Fruit fly (Drosophila melanogaster): ENCODE measurements around the gene CG9231.

Gene CG9231

DNA sequence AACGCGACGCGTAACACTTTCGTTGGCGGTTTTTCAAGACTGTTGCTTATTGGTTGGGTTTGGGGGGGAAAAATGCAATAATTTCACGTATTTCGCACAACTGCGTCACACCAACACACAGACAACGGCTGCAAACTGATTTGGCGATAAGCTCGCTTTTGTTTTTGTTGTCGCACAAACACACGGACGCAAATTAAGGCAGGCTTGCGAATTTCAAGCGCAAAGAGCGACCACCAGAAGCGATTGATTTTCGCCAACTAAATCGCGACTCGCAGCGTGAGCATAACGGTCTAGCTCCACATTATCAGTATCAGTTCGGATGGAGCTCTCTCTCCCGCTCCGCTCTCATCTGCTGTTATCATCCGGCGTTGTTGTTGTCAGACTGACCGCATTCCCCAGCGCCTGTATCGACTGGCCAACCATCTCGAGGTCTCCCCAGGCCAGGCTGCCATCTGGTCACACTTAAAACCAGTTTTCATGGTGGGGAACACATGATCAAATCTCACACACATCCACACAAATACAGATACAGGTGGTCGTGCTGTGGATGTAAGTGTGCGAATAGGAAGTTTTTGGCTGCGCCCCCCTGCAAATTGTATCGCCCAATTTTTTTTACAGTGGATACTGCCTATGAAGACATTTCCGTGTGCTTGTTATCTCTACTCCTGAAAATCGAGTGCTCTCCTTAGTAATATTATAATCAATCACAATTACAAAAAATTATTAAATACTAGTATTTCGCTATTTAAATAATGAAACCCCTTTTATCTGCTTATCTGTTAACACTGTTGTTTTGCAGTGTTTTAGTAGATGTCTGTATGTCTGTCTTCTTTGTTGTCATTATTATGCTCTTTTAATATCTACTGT lies 47.2 kb upstream of the CG9231 start (continued):
- peak; percentile 10 for TF ChIP-seq CG7987 (GFP tag; optimal IDR thresholded peaks at IDR 0.05)
- peak; percentile 61; the same call in 2 of the 3 replicates for TF ChIP-seq Aef1 (GFP tag; IDR thresholded peaks at IDR 0.05)
- TF ChIP-seq crp (GFP tag; optimal IDR thresholded peaks at IDR 0.05), result peak in 1 of 2 experiments; percentile 33
- peak; percentile 45 for TF ChIP-seq CG16815 (GFP tag; optimal IDR thresholded peaks at IDR 0.05)
- TF ChIP-seq Dll (GFP tag; IDR thresholded peaks at IDR 0.05; ENCODE audit: partially characterized antibody), result no peak; the same call in 3 of the 4 replicates
- peak; percentile 57; the same call in 1 of the 2 replicates for TF ChIP-seq Adf1 (GFP tag; IDR thresholded peaks at IDR 0.05)
- TF ChIP-seq toy (GFP tag; IDR thresholded peaks at IDR 0.05), result peak; percentile 26; the same call in 1 of the 2 replicates
- peak; percentile 3 for TF ChIP-seq Ssrp (tag; optimal IDR thresholded peaks at IDR 0.05)
- peak; percentile 67 for TF ChIP-seq CG15269 (tag; optimal IDR thresholded peaks at IDR 0.05)
- TF ChIP-seq CG13775 (GFP tag; optimal IDR thresholded peaks at IDR 0.05), result peak; percentile 54
- peak; percentile 17 for TF ChIP-seq oc (tag; optimal IDR thresholded peaks at IDR 0.05)
- no peak for TF ChIP-seq CG14860 (GFP tag; IDR thresholded peaks at IDR 0.05; ENCODE audit: partially characterized antibody)
- 0 out of 3 replicates have a peak, but pooled peaks have one; percentile 10 for TF ChIP-seq CG11093 (GFP tag; IDR thresholded peaks at IDR 0.05)
- no peak for TF ChIP-seq CG11723 (GFP tag; optimal IDR thresholded peaks at IDR 0.05)
- TF ChIP-seq CG3838 (GFP tag; optimal IDR thresholded peaks at IDR 0.05), result peak; percentile 7
- no peak for TF ChIP-seq Elba2 (GFP tag; optimal IDR thresholded peaks at IDR 0.05)
- TF ChIP-seq Sox102F (GFP tag; optimal IDR thresholded peaks at IDR 0.05), result peak; percentile 56
- no peak for TF ChIP-seq kay (GFP tag; optimal IDR thresholded peaks at IDR 0.05)
- peak; percentile 60 for TF ChIP-seq Xbp1 (GFP tag; optimal IDR thresholded peaks at IDR 0.05)
- peak; percentile 34; the same call in 1 of the 2 replicates for TF ChIP-seq CG32772 (GFP tag; IDR thresholded peaks at IDR 0.05)
- peak in 1 of 2 experiments; percentile 66 for TF ChIP-seq eve (GFP tag; optimal IDR thresholded peaks at IDR 0.05)
- TF ChIP-seq CG1647 (GFP tag; optimal IDR thresholded peaks at IDR 0.05), result peak; percentile 12
- TF ChIP-seq Lpt (GFP tag; optimal IDR thresholded peaks at IDR 0.05), result no peak
- TF ChIP-seq CG7963 (GFP tag; IDR thresholded peaks at IDR 0.05; ENCODE audit: partially characterized antibody), result 0 out of 3 replicates have a peak, but pooled peaks have one; percentile 11
- TF ChIP-seq gfzf (GFP tag; optimal IDR thresholded peaks at IDR 0.05), result peak; percentile 55
- TF ChIP-seq CG14441 (GFP tag; IDR thresholded peaks at IDR 0.05), result peak; percentile 66
- TF ChIP-seq mam (GFP tag; optimal IDR thresholded peaks at IDR 0.05), result peak; percentile 13
- TF ChIP-seq salm (tag; optimal IDR thresholded peaks at IDR 0.05), result no peak
- TF ChIP-seq CG18599 (GFP tag; optimal IDR thresholded peaks at IDR 0.05), result peak; percentile 81
- peak; percentile 32 for TF ChIP-seq Max (GFP tag; optimal IDR thresholded peaks at IDR 0.05)
- TF ChIP-seq dimm (GFP tag; IDR thresholded peaks at IDR 0.05), result no peak
- peak in 1 of 2 experiments; percentile 3 for TF ChIP-seq insv (GFP tag; optimal IDR thresholded peaks at IDR 0.05)
- peak; percentile 36 for TF ChIP-seq D19B (GFP tag; optimal IDR thresholded peaks at IDR 0.05)
- peak; percentile 34 for TF ChIP-seq CG30403 (GFP tag; optimal IDR thresholded peaks at IDR 0.05)
- TF ChIP-seq Hand (GFP tag; optimal IDR thresholded peaks at IDR 0.05), result peak; percentile 1
- TF ChIP-seq caup (GFP tag; optimal IDR thresholded peaks at IDR 0.05; ENCODE audit: severe bottlenecking), result peak; percentile 69
- TF ChIP-seq HLH54F (GFP tag; optimal IDR thresholded peaks at IDR 0.05), result peak; percentile 60
- TF ChIP-seq CG2889 (GFP tag; IDR thresholded peaks at IDR 0.05), result peak; percentile 53; the same call in 1 of the 3 replicates
- peak; percentile 26 for TF ChIP-seq CG12299 (tag; optimal IDR thresholded peaks at IDR 0.05)
- peak; percentile 24; the same call in 1 of the 3 replicates for TF ChIP-seq otp (GFP tag; IDR thresholded peaks at IDR 0.05)
- peak; percentile 50 for TF ChIP-seq CG7786 (GFP tag; optimal IDR thresholded peaks at IDR 0.05)
- TF ChIP-seq B-H1 (GFP tag; IDR thresholded peaks at IDR 0.05), result peak; percentile 32; the same call in 1 of the 3 replicates
- no peak for TF ChIP-seq stwl (tag; optimal IDR thresholded peaks at IDR 0.05)
- peak; percentile 83 for TF ChIP-seq CG10543 (GFP tag; optimal IDR thresholded peaks at IDR 0.05)
- TF ChIP-seq CG33557 (GFP tag; optimal IDR thresholded peaks at IDR 0.05), result no peak
- no peak for TF ChIP-seq Hey (tag; optimal IDR thresholded peaks at IDR 0.05)
- no peak for TF ChIP-seq YL-1 (GFP tag; optimal IDR thresholded peaks at IDR 0.05)

Data from whole organism, embryonic.